Fruit fly (Drosophila melanogaster): ENCODE data around the gene fw.

DNA sequence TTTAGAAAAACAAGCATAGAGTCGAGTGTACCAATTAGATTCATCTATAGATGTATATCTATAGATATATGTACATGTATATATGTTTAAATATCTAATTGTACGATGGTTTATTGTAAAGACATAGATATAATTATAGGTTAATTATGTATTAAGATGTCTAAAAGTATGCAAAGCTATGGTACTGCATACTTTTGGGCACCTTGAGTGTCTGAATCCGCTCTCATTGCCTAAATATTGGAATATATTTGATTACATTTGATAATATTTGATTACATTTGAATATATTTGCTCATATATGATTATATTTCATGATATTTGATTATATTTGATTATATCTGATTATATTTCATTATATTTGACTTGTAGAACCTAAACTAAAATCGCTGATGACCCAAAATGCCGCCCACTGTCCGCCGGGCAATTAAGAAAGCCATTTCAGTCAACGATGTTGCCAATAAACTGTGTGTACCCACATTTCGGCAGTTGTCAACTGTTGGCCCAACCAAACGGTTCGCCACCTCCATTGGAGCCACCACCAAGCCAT lies 28.5 kb upstream of the fw start, which contains the start of gene Cyp318a1:
- no peak for TF ChIP-seq Hr39 (GFP tag; optimal IDR thresholded peaks at IDR 0.05)
- no peak for TF ChIP-seq CG31627 (GFP tag; optimal IDR thresholded peaks at IDR 0.05)

Data from whole organism, prepupa.